Worm (Caenorhabditis elegans) whole organism, midembryonic: ENCODE data around the gene mocs-1.

Experiments used
- T22C8.4 ChIP-seq: fragments of 200-800 bp; sonication (Bioruptor generic); IDR thresholded peaks from 2 replicates; pipeline ENCODE4 v1.3.6; 2022; ENCODE audit warnings: missing genetic modification characterization, missing compliant biosample characterization
- klf-2 ChIP-seq: fragments of 200-800 bp; sonication (Bioruptor generic); conservative IDR thresholded peaks from 2 replicates; pipeline ENCODE4 v1.3.6; 2022; ENCODE audit warnings: missing genetic modification reagents, missing genetic modification characterization, missing compliant biosample characterization
- med-1 ChIP-seq: sonication (generic microtip); optimal IDR thresholded peaks from 2 replicates; lab custom pipeline; 2017; ENCODE audit warnings: missing genetic modification characterization, mild to moderate bottlenecking, missing compliant biosample characterization, antibody characterized with exemption, missing genetic modification reagents; ENCODE audit not compliant: insufficient read depth
- tab-1 ChIP-seq: fragments of 200-800 bp; sonication (Bioruptor generic); IDR thresholded peaks from 2 replicates; pipeline ENCODE4 v1.3.6; 2022; ENCODE audit warnings: missing genetic modification characterization, missing compliant biosample characterization
- ztf-23 ChIP-seq: fragments of 200-800 bp; sonication (Bioruptor generic); IDR thresholded peaks from 2 replicates; pipeline ENCODE4 v1.3.6; 2022; ENCODE audit warnings: missing genetic modification reagents, missing genetic modification characterization, missing compliant biosample characterization
- ztf-29 ChIP-seq: fragments of 200-800 bp; sonication (Bioruptor generic); IDR thresholded peaks from 2 replicates; pipeline ENCODE4 v1.3.6; 2022; ENCODE audit warnings: missing genetic modification reagents, missing genetic modification characterization, missing compliant biosample characterization

DNA sequence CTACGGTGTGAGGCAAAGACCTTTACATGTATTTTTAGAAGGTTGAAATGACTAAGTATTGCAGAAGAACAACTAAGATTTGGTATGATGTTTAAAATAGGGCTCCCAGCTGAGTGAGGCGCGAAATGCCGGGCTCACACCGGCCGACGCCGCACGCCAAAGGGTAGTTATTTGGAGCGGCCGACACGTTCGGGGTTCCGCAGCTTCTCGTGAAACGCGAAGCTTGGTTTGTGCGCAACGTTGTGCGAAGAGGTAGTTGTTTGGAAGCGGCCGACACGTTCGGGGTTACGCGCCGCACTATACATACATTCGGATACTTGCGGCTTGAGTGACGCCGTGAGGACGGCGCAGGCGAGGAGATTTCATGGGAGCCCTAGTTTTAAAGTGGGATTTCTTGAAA is 52.3 kb downstream of the mocs-1 start:
- TF ChIP-seq klf-2 (GFP tag; lab: Robert Waterston, UW) (no peak), ztf-23 (GFP tag; lab: Robert Waterston, UW) (no peak), ztf-29 (GFP tag; lab: Robert Waterston, UW) (no peak), tab-1 (no peak), T22C8.4 (GFP tag; lab: Robert Waterston, UW) (no peak), med-1 (no peak)
